Worm (Caenorhabditis elegans) whole organism, late embryonic: ENCODE data around the gene C31H2.4.

Source experiments
- C08G9.2 ChIP-seq: sonication (generic microtip); optimal IDR thresholded peaks from 2 replicates; lab custom pipeline; 2016; ENCODE audit warnings: mild to moderate bottlenecking, missing genetic modification characterization, moderate library complexity, missing compliant biosample characterization
- ama-1 ChIP-seq: fragments of 150-350 bp; optimal IDR thresholded peaks from 2 replicates; lab custom pipeline; 2014
- ceh-24 ChIP-seq: sonication (generic microtip); optimal IDR thresholded peaks from 2 replicates; lab custom pipeline; 2016; ENCODE audit warnings: mild to moderate bottlenecking, missing genetic modification characterization, missing compliant biosample characterization
- ceh-9 ChIP-seq: sonication (generic microtip); optimal IDR thresholded peaks from 2 replicates; lab custom pipeline; 2016; ENCODE audit warnings: mild to moderate bottlenecking, missing genetic modification characterization, inconsistent platforms, missing compliant biosample characterization
- che-1 ChIP-seq: sonication (generic microtip); optimal IDR thresholded peaks from 2 replicates; lab custom pipeline; 2016; ENCODE audit warnings: mild to moderate bottlenecking, missing genetic modification characterization, missing compliant biosample characterization
- hlh-15 ChIP-seq: sonication (generic microtip); optimal IDR thresholded peaks from 2 replicates; lab custom pipeline; 2016; ENCODE audit warnings: missing genetic modification characterization, missing compliant biosample characterization
- nhr-11 ChIP-seq: fragments of 150-350 bp; optimal IDR thresholded peaks from 2 replicates; lab custom pipeline; 2014; ENCODE audit warnings: missing biosample characterization, missing genetic modification characterization
- nhr-232 ChIP-seq: sonication (generic microtip); optimal IDR thresholded peaks from 2 replicates; lab custom pipeline; 2016; ENCODE audit warnings: missing genetic modification characterization, missing compliant biosample characterization
- tbx-2 ChIP-seq: sonication (generic microtip); optimal IDR thresholded peaks from 2 replicates; lab custom pipeline; 2016; ENCODE audit warnings: missing genetic modification characterization, missing compliant biosample characterization

ce11 chrX:5135548-5135947, 23.9 kb downstream of the C31H2.4 start:
- TF ChIP-seq nhr-232, result no peak
- TF ChIP-seq che-1, result no peak
- no peak for TF ChIP-seq nhr-11 (tag; lab: Kevin White, UChicago)
- no peak for TF ChIP-seq ceh-9 (tag; lab: Kevin White, UChicago)
- no peak for TF ChIP-seq hlh-15
- TF ChIP-seq C08G9.2 (tag; lab: Kevin White, UChicago), result no peak
- no peak for TF ChIP-seq ceh-24 (tag; lab: Kevin White, UChicago)
- no peak for TF ChIP-seq tbx-2
- no peak for TF ChIP-seq ama-1 (lab: Kevin White, UChicago)
